Worm (Caenorhabditis elegans) whole organism, late embryonic: ENCODE measurements around the gene ZK1320.3.

ENCODE experiments used
- F13H6.1 ChIP-seq: sonication (generic microtip); optimal IDR thresholded peaks from 2 replicates; lab custom pipeline; 2016; ENCODE audit warnings: missing genetic modification characterization, missing compliant biosample characterization
- ama-1 ChIP-seq: fragments of 150-350 bp; optimal IDR thresholded peaks from 2 replicates; lab custom pipeline; 2014
- ceh-18 ChIP-seq: sonication (generic microtip); optimal IDR thresholded peaks from 2 replicates; lab custom pipeline; 2016; ENCODE audit warnings: missing genetic modification characterization, missing compliant biosample characterization
- ceh-30 ChIP-seq: fragments of 150-350 bp; optimal IDR thresholded peaks from 2 replicates; lab custom pipeline; 2014; ENCODE audit warnings: missing biosample characterization, missing genetic modification characterization
- ceh-45 ChIP-seq: fragments of 200-800 bp; sonication (Bioruptor generic); IDR thresholded peaks from 2 replicates; pipeline ENCODE4 v1.3.6; 2022; ENCODE audit warnings: missing genetic modification reagents, missing genetic modification characterization, missing compliant biosample characterization
- elt-2 ChIP-seq: sonication (generic microtip); optimal IDR thresholded peaks from 2 replicates; lab custom pipeline; 2016; ENCODE audit warnings: missing genetic modification reagents, missing genetic modification characterization, missing compliant biosample characterization
- fkh-10 ChIP-seq: fragments of 150-350 bp; optimal IDR thresholded peaks from 2 replicates; lab custom pipeline; 2014; ENCODE audit warnings: missing biosample characterization, missing genetic modification reagents, missing genetic modification characterization
- lin-11 ChIP-seq: fragments of 200-800 bp; sonication (Bioruptor generic); optimal IDR thresholded peaks from 2 replicates; lab custom pipeline; 2018; ENCODE audit warnings: mild to moderate bottlenecking, missing genetic modification characterization, missing compliant biosample characterization
- nhr-232 ChIP-seq: sonication (generic microtip); optimal IDR thresholded peaks from 2 replicates; lab custom pipeline; 2016; ENCODE audit warnings: missing genetic modification characterization, missing compliant biosample characterization
- pros-1 ChIP-seq: fragments of 150-350 bp; optimal IDR thresholded peaks from 2 replicates; lab custom pipeline; 2014; ENCODE audit warnings: missing biosample characterization, missing genetic modification reagents, missing genetic modification characterization
- syd-9 ChIP-seq: sonication (generic microtip); optimal IDR thresholded peaks from 2 replicates; lab custom pipeline; 2016; ENCODE audit warnings: mild to moderate bottlenecking, missing genetic modification characterization, moderate library complexity, missing compliant biosample characterization
- unc-86 ChIP-seq: sonication (generic microtip); optimal IDR thresholded peaks from 2 replicates; lab custom pipeline; 2016; ENCODE audit warnings: missing genetic modification characterization, missing compliant biosample characterization

ce11 chrII:9662797-9663196, 2.6 kb upstream of the ZK1320.3 start, which contains the start of gene cyp-13A10:
- no peak for TF ChIP-seq fkh-10
- TF ChIP-seq ceh-18 (tag; lab: Kevin White, UChicago): no peak
- TF ChIP-seq nhr-232 (tag; lab: Kevin White, UChicago): no peak
- no peak for TF ChIP-seq elt-2 (tag; lab: Kevin White, UChicago)
- no peak for TF ChIP-seq pros-1
- no peak for TF ChIP-seq ceh-30 (tag; lab: Kevin White, UChicago)
- no peak for TF ChIP-seq F13H6.1
- TF ChIP-seq ama-1 (lab: Kevin White, UChicago): no peak
- no peak for TF ChIP-seq unc-86 (tag; lab: Kevin White, UChicago)
- no peak for TF ChIP-seq syd-9 (tag; lab: Kevin White, UChicago)
- no peak for TF ChIP-seq lin-11 (tag; lab: Kevin White, UChicago)
- TF ChIP-seq ceh-45 (GFP tag; lab: Robert Waterston, UW): no peak
